Fruit fly (Drosophila melanogaster) whole organism, prepupa: ENCODE data around the gene EAChm.

Experiments used
- CG10631 ChIP-seq: fragments of 200-800 bp; sonication (Bioruptor generic); optimal IDR thresholded peaks from 2 replicates; lab custom pipeline; 2016; ENCODE audit warnings: missing biosample characterization, missing genetic modification characterization
- CG10669 ChIP-seq: fragments of 200-800 bp; sonication (Bioruptor generic); optimal IDR thresholded peaks from 3 replicates; lab custom pipeline; 2018; ENCODE audit warnings: missing biosample characterization, mild to moderate bottlenecking, missing genetic modification characterization, moderate library complexity
- CG11294 ChIP-seq: fragments of 200-800 bp; sonication (Bioruptor generic); IDR thresholded peaks from 2 replicates; pipeline ENCODE4 v1.3.6; 2022; ENCODE audit warnings: missing biosample characterization, missing genetic modification characterization
- CG11762 ChIP-seq: fragments of 200-800 bp; sonication (Bioruptor generic); optimal IDR thresholded peaks from 3 replicates; lab custom pipeline; 2016; ENCODE audit warnings: missing biosample characterization, missing genetic modification characterization; ENCODE audit not compliant: insufficient read depth
- CG11902 ChIP-seq: fragments of 200-800 bp; sonication (Bioruptor generic); optimal IDR thresholded peaks from 3 replicates; lab custom pipeline; 2016; ENCODE audit warnings: missing biosample characterization, missing genetic modification characterization
- CG15336 ChIP-seq: fragments of 200-800 bp; sonication (Bioruptor generic); IDR thresholded peaks from 2 replicates; pipeline ENCODE4 v1.3.6; 2022; ENCODE audit warnings: missing biosample characterization, missing genetic modification characterization
- CG16779 ChIP-seq: fragments of 200-800 bp; sonication (Bioruptor generic); optimal IDR thresholded peaks from 3 replicates; lab custom pipeline; 2017; ENCODE audit warnings: missing biosample characterization, mild to moderate bottlenecking, missing genetic modification characterization
- CG3032 ChIP-seq: fragments of 200-800 bp; optimal IDR thresholded peaks from 2 replicates; lab custom pipeline; 2019; ENCODE audit warnings: missing biosample characterization, mild to moderate bottlenecking, missing genetic modification characterization, moderate library complexity
- CG32006 ChIP-seq: fragments of 200-800 bp; sonication (Bioruptor generic); optimal IDR thresholded peaks from 3 replicates; lab custom pipeline; 2017; ENCODE audit warnings: missing biosample characterization, mild to moderate bottlenecking, missing genetic modification characterization
- CG34406 ChIP-seq: fragments of 200-800 bp; sonication (Bioruptor generic); optimal IDR thresholded peaks from 3 replicates; lab custom pipeline; 2016; ENCODE audit warnings: missing biosample characterization, missing genetic modification characterization
- CG3919 ChIP-seq: fragments of 200-800 bp; sonication (Bioruptor generic); optimal IDR thresholded peaks from 3 replicates; lab custom pipeline; 2016; ENCODE audit warnings: missing biosample characterization, missing genetic modification characterization
- CG4318 ChIP-seq: fragments of 200-800 bp; sonication (Bioruptor generic); optimal IDR thresholded peaks from 3 replicates; lab custom pipeline; 2017; ENCODE audit warnings: missing biosample characterization, mild to moderate bottlenecking, missing genetic modification characterization
- CG6163 ChIP-seq: fragments of 200-800 bp; sonication (Bioruptor generic); IDR thresholded peaks from 3 replicates; pipeline ENCODE4 v1.3.6; 2022; ENCODE audit warnings: missing biosample characterization, missing genetic modification characterization
- CG6792 ChIP-seq: fragments of 200-800 bp; sonication (Bioruptor generic); optimal IDR thresholded peaks from 3 replicates; lab custom pipeline; 2016; ENCODE audit warnings: missing biosample characterization, missing genetic modification characterization
- CG6808 ChIP-seq: fragments of 200-800 bp; sonication (Bioruptor generic); optimal IDR thresholded peaks from 3 replicates; lab custom pipeline; 2017; ENCODE audit warnings: missing biosample characterization, missing genetic modification characterization, mild to moderate bottlenecking, moderate library complexity, missing genetic modification reagents
- CG6854 ChIP-seq: fragments of 200-800 bp; sonication (Bioruptor generic); optimal IDR thresholded peaks from 2 replicates; lab custom pipeline; 2017; ENCODE audit warnings: missing biosample characterization, mild to moderate bottlenecking, missing genetic modification characterization
- CG8119 ChIP-seq: fragments of 200-800 bp; sonication (Bioruptor generic); IDR thresholded peaks from 3 replicates; pipeline ENCODE4 v1.3.6; 2022; ENCODE audit warnings: missing biosample characterization, missing genetic modification characterization
- CG8319 ChIP-seq: fragments of 200-800 bp; sonication (Bioruptor generic); optimal IDR thresholded peaks from 3 replicates; lab custom pipeline; 2016; ENCODE audit warnings: missing biosample characterization, missing genetic modification characterization
- CG8632 ChIP-seq: fragments of 200-800 bp; sonication (Bioruptor generic); optimal IDR thresholded peaks from 3 replicates; lab custom pipeline; 2016; ENCODE audit warnings: missing biosample characterization, missing genetic modification characterization
- CG9139 ChIP-seq: fragments of 200-800 bp; sonication (Bioruptor generic); optimal IDR thresholded peaks from 3 replicates; lab custom pipeline; 2017; ENCODE audit warnings: missing biosample characterization, mild to moderate bottlenecking, missing genetic modification characterization
- Eip75B ChIP-seq: fragments of 200-800 bp; sonication (Bioruptor generic); optimal IDR thresholded peaks from 3 replicates; lab custom pipeline; 2016; ENCODE audit warnings: missing biosample characterization, missing genetic modification characterization
- Eip93F ChIP-seq: fragments of 200-800 bp; sonication (Bioruptor generic); optimal IDR thresholded peaks from 2 replicates; lab custom pipeline; 2016; ENCODE audit warnings: missing biosample characterization, mild to moderate bottlenecking, missing genetic modification characterization
- Ets21C ChIP-seq: fragments of 200-800 bp; sonication (Bioruptor generic); optimal IDR thresholded peaks from 3 replicates; lab custom pipeline; 2016; ENCODE audit warnings: missing biosample characterization, missing genetic modification characterization
- Gug ChIP-seq: fragments of 200-800 bp; sonication (Bioruptor generic); IDR thresholded peaks from 2 replicates; pipeline ENCODE4 v1.3.6; 2022; ENCODE audit warnings: missing biosample characterization, missing genetic modification characterization
- Hr38 ChIP-seq: sonication (Bioruptor generic); optimal IDR thresholded peaks from 2 replicates; lab custom pipeline; 2016; ENCODE audit warnings: missing biosample characterization, missing genetic modification characterization
- Hr4 ChIP-seq: fragments of 200-800 bp; sonication (Bioruptor generic); optimal IDR thresholded peaks from 3 replicates; lab custom pipeline; 2016; ENCODE audit warnings: missing biosample characterization, missing genetic modification characterization
- Lpt ChIP-seq: fragments of 200-800 bp; sonication (Bioruptor generic); optimal IDR thresholded peaks from 3 replicates; lab custom pipeline; 2016; ENCODE audit warnings: missing biosample characterization, missing genetic modification characterization
- OdsH ChIP-seq: fragments of 200-800 bp; sonication (Bioruptor generic); optimal IDR thresholded peaks from 3 replicates; lab custom pipeline; 2016; ENCODE audit warnings: missing biosample characterization, missing genetic modification characterization
- Smox ChIP-seq: fragments of 200-800 bp; sonication (Bioruptor generic); optimal IDR thresholded peaks from 3 replicates; lab custom pipeline; 2016; ENCODE audit warnings: missing biosample characterization, missing genetic modification characterization
- Sox102F ChIP-seq: fragments of 200-800 bp; sonication (Bioruptor generic); optimal IDR thresholded peaks from 2 replicates; lab custom pipeline; 2016; ENCODE audit warnings: missing biosample characterization, mild to moderate bottlenecking, missing genetic modification characterization
- Sox14 ChIP-seq: fragments of 200-800 bp; sonication (Bioruptor generic); optimal IDR thresholded peaks from 3 replicates; lab custom pipeline; 2016; ENCODE audit warnings: missing biosample characterization, missing genetic modification characterization
- achi ChIP-seq: fragments of 200-800 bp; sonication (Bioruptor generic); optimal IDR thresholded peaks from 3 replicates; lab custom pipeline; 2016; ENCODE audit warnings: missing biosample characterization, missing genetic modification characterization
- cyc ChIP-seq: fragments of 200-800 bp; sonication (Bioruptor generic); optimal IDR thresholded peaks from 3 replicates; lab custom pipeline; 2016; ENCODE audit warnings: missing biosample characterization, missing genetic modification characterization
- dac ChIP-seq: fragments of 200-800 bp; sonication (Bioruptor generic); optimal IDR thresholded peaks from 2 replicates; lab custom pipeline; 2017; ENCODE audit warnings: missing biosample characterization, mild to moderate bottlenecking, missing genetic modification characterization
- dsx ChIP-seq: fragments of 200-800 bp; optimal IDR thresholded peaks from 3 replicates; lab custom pipeline; 2019; ENCODE audit warnings: missing biosample characterization, mild to moderate bottlenecking, missing genetic modification characterization, moderate library complexity; ENCODE audit not compliant: poor library complexity, severe bottlenecking
- eg ChIP-seq: fragments of 200-800 bp; sonication (Bioruptor generic); IDR thresholded peaks from 3 replicates; pipeline ENCODE4 v1.3.6; 2022; ENCODE audit warnings: missing biosample characterization, missing genetic modification characterization
- fd85E ChIP-seq: fragments of 200-800 bp; sonication (Bioruptor generic); optimal IDR thresholded peaks from 3 replicates; lab custom pipeline; 2016; ENCODE audit warnings: missing biosample characterization, missing genetic modification characterization
- fkh ChIP-seq: fragments of 200-800 bp; sonication (Bioruptor generic); optimal IDR thresholded peaks from 3 replicates; lab custom pipeline; 2017; ENCODE audit warnings: missing biosample characterization, mild to moderate bottlenecking, missing genetic modification characterization, moderate library complexity
- lz ChIP-seq: fragments of 200-800 bp; sonication (Bioruptor generic); optimal IDR thresholded peaks from 3 replicates; lab custom pipeline; 2016; ENCODE audit warnings: missing biosample characterization, missing genetic modification characterization
- pdm3 ChIP-seq: fragments of 200-800 bp; sonication (Bioruptor generic); optimal IDR thresholded peaks from 3 replicates; lab custom pipeline; 2016; ENCODE audit warnings: missing biosample characterization, missing genetic modification characterization
- salr ChIP-seq, 2 experiments: fragments of 200-800 bp; sonication (Bioruptor generic); optimal IDR thresholded peaks; 3 replicates each; lab custom pipeline; 2016 to 2018; ENCODE audit warnings: missing biosample characterization in 2 of 2, missing genetic modification characterization in 2 of 2, mild to moderate bottlenecking in 1 of 2
- spab ChIP-seq: fragments of 200-800 bp; sonication (Bioruptor generic); optimal IDR thresholded peaks from 2 replicates; lab custom pipeline; 2017; ENCODE audit warnings: missing biosample characterization, mild to moderate bottlenecking, missing genetic modification characterization, missing genetic modification reagents
- ss ChIP-seq, 2 experiments: fragments of 200-800 bp; sonication (Bioruptor generic); optimal IDR thresholded peaks; 2 replicates in 1 of 2; 3 replicates in 1 of 2; lab custom pipeline; 2017 to 2018; ENCODE audit warnings: mild to moderate bottlenecking in 2 of 2, missing biosample characterization in 2 of 2, missing genetic modification characterization in 2 of 2, moderate library complexity in 1 of 2
- svp ChIP-seq: fragments of 200-800 bp; sonication (Bioruptor generic); peaks from one replicate; lab custom pipeline; 2016; ENCODE audit warnings: missing biosample characterization, missing genetic modification characterization
- topi ChIP-seq: fragments of 200-800 bp; sonication (Bioruptor generic); optimal IDR thresholded peaks from 3 replicates; lab custom pipeline; 2016; ENCODE audit warnings: missing biosample characterization, missing genetic modification characterization
- vri ChIP-seq: fragments of 200-800 bp; sonication (Bioruptor generic); optimal IDR thresholded peaks from 3 replicates; lab custom pipeline; 2016; ENCODE audit warnings: missing biosample characterization, mild to moderate bottlenecking, missing genetic modification characterization

EAChm gene

DNA sequence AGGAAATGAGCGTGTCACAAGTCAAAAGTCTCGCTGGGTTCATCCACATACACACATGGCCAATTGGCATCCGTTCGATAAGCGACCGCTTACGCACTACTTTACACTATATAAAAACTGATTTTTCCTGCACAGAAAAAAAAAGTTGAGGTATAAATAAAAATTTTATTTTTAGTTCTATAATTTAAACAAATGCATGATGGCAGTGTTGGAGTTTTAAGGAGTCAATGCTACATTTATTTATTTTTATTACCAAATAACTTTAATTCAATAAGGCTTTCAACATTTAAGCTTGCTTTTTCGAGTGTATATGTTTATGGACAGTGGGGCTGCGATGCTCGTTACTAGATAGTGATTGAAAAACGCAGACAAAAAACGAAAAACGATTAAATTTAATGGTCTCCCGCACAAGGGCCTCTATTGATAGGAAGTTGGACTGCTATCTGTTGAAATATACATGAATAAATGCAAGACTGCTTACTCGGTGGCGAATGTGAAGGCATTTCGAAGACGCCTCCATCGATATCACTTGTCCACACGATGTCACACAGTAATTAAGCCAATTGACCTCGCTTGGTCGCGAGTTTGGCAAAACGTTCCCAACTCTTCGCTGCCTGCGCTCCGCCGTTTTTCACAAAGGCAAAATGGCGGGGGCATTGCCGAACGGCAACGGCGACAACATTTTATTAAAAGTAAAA lies 42.8 kb upstream of the EAChm start (continued):
- peak; percentile 41 for TF ChIP-seq CG8319 (GFP tag; lab: Kevin White, UChicago)
- peak; percentile 64 for TF ChIP-seq CG16779 (tag; lab: Kevin White, UChicago)
- TF ChIP-seq Ets21C (GFP tag; lab: Kevin White, UChicago) = peak; percentile 25
- peak; percentile 86 for TF ChIP-seq Hr4
- peak; percentile 87 for TF ChIP-seq CG15336 (GFP tag; lab: Robert Waterston, UW)
- no peak for TF ChIP-seq fd85E
- peak; percentile 67 for TF ChIP-seq svp (GFP tag; lab: Kevin White, UChicago)
- TF ChIP-seq achi (GFP tag; lab: Kevin White, UChicago) = peak; percentile 78
- TF ChIP-seq CG6792 (GFP tag; lab: Kevin White, UChicago) = peak; percentile 64
- peak; percentile 82 for TF ChIP-seq OdsH (GFP tag; lab: Kevin White, UChicago)
- peak; percentile 42 for TF ChIP-seq CG9139 (GFP tag; lab: Kevin White, UChicago)
- no peak for TF ChIP-seq dac (GFP tag; lab: Kevin White, UChicago)
- peak; percentile 55 for TF ChIP-seq lz (GFP tag; lab: Kevin White, UChicago)
- TF ChIP-seq fkh = no peak
- TF ChIP-seq Sox102F (GFP tag; lab: Kevin White, UChicago) = peak; percentile 33
- peak; percentile 59 for TF ChIP-seq topi (GFP tag; lab: Kevin White, UChicago)
- TF ChIP-seq CG3032 = peak; percentile 82
- peak; percentile 75 for TF ChIP-seq spab (GFP tag; lab: Kevin White, UChicago)
- peak; percentile 83 for TF ChIP-seq dsx (GFP tag; lab: Kevin White, UChicago)

DNA sequence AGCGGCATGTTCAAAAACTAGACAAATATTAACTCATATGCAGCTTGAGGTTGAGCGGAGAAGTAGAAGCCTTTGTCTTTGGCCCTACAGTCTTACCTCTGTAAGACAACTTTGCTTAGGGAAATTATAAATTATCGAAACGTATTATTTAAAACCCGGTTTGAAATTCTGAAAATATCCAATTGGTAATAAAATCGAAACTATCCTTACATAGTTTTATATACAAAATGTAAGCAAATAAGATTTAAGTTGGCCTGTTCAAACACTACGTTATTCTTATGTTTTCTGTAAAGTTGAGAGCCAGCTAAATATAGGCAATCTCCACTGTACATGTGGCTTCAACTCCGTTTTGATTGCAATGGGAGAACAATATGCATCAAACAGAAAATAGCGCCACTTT lies 41.3 kb upstream of the EAChm start:
- TF ChIP-seq CG8119 (GFP tag; lab: Robert Waterston, UW) = peak; percentile 52; the same call in 2 of the 3 replicates
- TF ChIP-seq CG3919 (GFP tag; lab: Kevin White, UChicago) = no peak
- peak; percentile 42 for TF ChIP-seq achi (GFP tag; lab: Kevin White, UChicago)
- TF ChIP-seq CG6808 (GFP tag; lab: Kevin White, UChicago) = peak; percentile 62
- TF ChIP-seq CG34406 = peak; percentile 8
- no peak for TF ChIP-seq CG8319 (GFP tag; lab: Kevin White, UChicago)
- TF ChIP-seq CG11294 (GFP tag; lab: Robert Waterston, UW) = no peak
- peak in 1 of 2 experiments; percentile 31 for TF ChIP-seq salr (GFP tag; optimal IDR thresholded peaks at IDR 0.05; lab: Kevin White, UChicago)
- peak; percentile 15 for TF ChIP-seq lz (GFP tag; lab: Kevin White, UChicago)
- no peak for TF ChIP-seq Eip93F (GFP tag; lab: Kevin White, UChicago)
- peak; percentile 60 for TF ChIP-seq CG32006 (GFP tag; lab: Kevin White, UChicago)
- TF ChIP-seq CG10669 (GFP tag; lab: Kevin White, UChicago) = peak; percentile 61
- TF ChIP-seq CG6792 (GFP tag; lab: Kevin White, UChicago) = no peak
- TF ChIP-seq Sox102F (GFP tag; lab: Kevin White, UChicago) = no peak
- no peak for TF ChIP-seq Lpt (GFP tag; lab: Kevin White, UChicago)
- TF ChIP-seq CG11762 = peak; percentile 30
- TF ChIP-seq svp (GFP tag; lab: Kevin White, UChicago) = peak; percentile 51
- TF ChIP-seq fkh = no peak
- no peak for TF ChIP-seq CG9139 (GFP tag; lab: Kevin White, UChicago)
- no peak for TF ChIP-seq Gug (GFP tag; lab: Robert Waterston, UW)
- peak; percentile 26; the same call in 1 of the 2 replicates for TF ChIP-seq CG15336 (GFP tag; lab: Robert Waterston, UW)
- TF ChIP-seq ss (GFP tag; optimal IDR thresholded peaks at IDR 0.05; lab: Kevin White, UChicago) = peak; percentile 23 to 62
- 0 out of 3 replicates have a peak, but pooled peaks have one; percentile 28 for TF ChIP-seq eg (GFP tag; lab: Robert Waterston, UW)
- peak; percentile 15 for TF ChIP-seq CG4318 (GFP tag; lab: Kevin White, UChicago)
- TF ChIP-seq CG8632 (GFP tag; lab: Kevin White, UChicago) = peak; percentile 35
- TF ChIP-seq CG6854 (GFP tag; lab: Kevin White, UChicago) = no peak
- no peak for TF ChIP-seq vri
- TF ChIP-seq dac (GFP tag; lab: Kevin White, UChicago) = no peak
- peak; percentile 39 for TF ChIP-seq pdm3
- peak; percentile 12 for TF ChIP-seq OdsH (GFP tag; lab: Kevin White, UChicago)
- no peak for TF ChIP-seq Hr38 (GFP tag; lab: Kevin White, UChicago)
- TF ChIP-seq Ets21C (GFP tag; lab: Kevin White, UChicago) = no peak
- no peak for TF ChIP-seq Smox
- peak; percentile 2 for TF ChIP-seq cyc (GFP tag; lab: Kevin White, UChicago)
- TF ChIP-seq Sox14 (GFP tag; lab: Kevin White, UChicago) = peak; percentile 40
- TF ChIP-seq CG16779 (tag; lab: Kevin White, UChicago) = peak; percentile 8
- TF ChIP-seq CG6163 (GFP tag; lab: Robert Waterston, UW) = no peak
- TF ChIP-seq CG11902 (GFP tag; lab: Kevin White, UChicago) = no peak
- TF ChIP-seq CG10631 (GFP tag; lab: Kevin White, UChicago) = peak; percentile 35
- no peak for TF ChIP-seq fd85E
- TF ChIP-seq Eip75B = peak; percentile 13
